Worm (Caenorhabditis elegans): ENCODE measurements around the gene catp-5.

DNA sequence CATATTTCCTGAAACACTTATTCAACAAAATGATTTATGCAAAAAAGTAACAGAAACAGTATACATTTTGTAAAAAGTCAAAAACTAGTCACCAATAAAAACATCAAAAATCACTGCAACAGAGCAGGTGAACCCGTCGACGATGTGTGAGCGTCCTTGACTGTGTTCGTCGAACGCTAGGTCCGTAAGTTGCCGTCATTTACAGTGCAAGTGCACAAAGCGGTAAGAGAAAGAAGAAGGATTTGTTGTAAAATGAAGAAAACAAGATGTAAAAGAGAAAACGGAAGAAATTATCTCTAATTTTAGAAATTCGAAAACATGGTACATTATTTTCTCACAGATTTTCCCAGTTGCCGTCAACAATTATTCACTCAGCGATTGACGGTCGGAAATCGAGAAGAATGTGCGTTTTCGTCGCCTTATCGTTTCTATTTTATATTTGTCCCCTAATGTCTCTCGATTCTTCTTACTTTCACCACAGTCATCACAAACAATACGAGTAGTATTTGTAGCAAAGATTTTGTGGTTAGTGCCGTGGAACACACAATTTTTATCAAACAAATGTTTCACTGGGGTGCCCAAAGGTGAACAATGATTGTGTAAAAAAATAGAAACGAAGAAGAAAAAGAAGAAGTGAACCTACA, 9.3 kb downstream of the catp-5 start:
- TF ChIP-seq W03F9.2 (tag; optimal IDR thresholded peaks at IDR 0.05) (no peak), dao-5 (tag; optimal IDR thresholded peaks at IDR 0.05) (no peak)
